Fruit fly (Drosophila melanogaster): Measurements from ENCODE around the gene Klp3A.

DNA sequence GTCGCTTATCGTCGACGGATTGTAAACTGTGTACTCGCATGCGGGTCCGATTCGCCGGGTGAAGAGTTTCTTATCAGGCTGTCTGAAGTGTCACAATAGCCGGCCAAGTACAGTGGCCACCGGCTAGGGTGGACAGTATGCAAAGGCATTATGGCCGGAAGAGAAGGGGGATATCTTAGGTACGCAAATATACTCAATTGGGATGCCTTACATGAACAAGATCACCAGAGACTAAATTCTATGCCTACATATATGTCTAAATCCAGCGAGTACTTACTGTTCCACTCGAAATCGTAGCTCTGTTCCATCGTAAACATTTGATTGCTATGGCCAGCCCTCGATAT lies 10.1 kb downstream of the Klp3A start:
- no peak for TF ChIP-seq pan (optimal IDR thresholded peaks at IDR 0.05)
- no peak for TF ChIP-seq EcR (GFP tag; optimal IDR thresholded peaks at IDR 0.05)
- no peak for TF ChIP-seq usp (GFP tag; optimal IDR thresholded peaks at IDR 0.05)
- no peak for TF ChIP-seq CG8478 (optimal IDR thresholded peaks at IDR 0.05)

All from whole organism.